Fruit fly (Drosophila melanogaster) whole organism, wandering third instar larva: ENCODE data around the gene CG33299.

ENCODE experiments used
- CrebA ChIP-seq: fragments of 200-800 bp; sonication (Bioruptor generic); optimal IDR thresholded peaks from 2 replicates; lab custom pipeline; 2016; ENCODE audit warnings: missing biosample characterization, mild to moderate bottlenecking, missing genetic modification characterization, borderline replicate concordance
- Hnf4 ChIP-seq: fragments of 200-800 bp; sonication (Bioruptor generic); optimal IDR thresholded peaks from 2 replicates; lab custom pipeline; 2016; ENCODE audit warnings: missing biosample characterization, mild to moderate bottlenecking, missing genetic modification characterization
- Mio ChIP-seq: sonication (Bioruptor generic); optimal IDR thresholded peaks from 2 replicates; lab custom pipeline; 2016; ENCODE audit warnings: missing biosample characterization, missing genetic modification characterization
- Myc ChIP-seq: fragments of >200 bp; optimal IDR thresholded peaks from 2 replicates; lab custom pipeline; 2017
- N ChIP-seq: fragments of >200 bp; optimal IDR thresholded peaks from 2 replicates; lab custom pipeline; 2018; ENCODE audit warnings: missing biosample characterization, missing external identifiers, missing genetic modification characterization
- Vsx2 ChIP-seq: fragments of 200-300, 225-300 bp; sonication (Bioruptor generic); optimal IDR thresholded peaks from 2 replicates; lab custom pipeline; 2018; ENCODE audit warnings: missing biosample characterization, missing genetic modification characterization; ENCODE audit not compliant: partially characterized antibody
- br ChIP-seq: fragments of 200-800 bp; sonication (Bioruptor generic); optimal IDR thresholded peaks from 2 replicates; lab custom pipeline; 2016; ENCODE audit warnings: missing biosample characterization, missing genetic modification characterization
- ey ChIP-seq: fragments of 200-800 bp; sonication (Bioruptor generic); optimal IDR thresholded peaks from 2 replicates; lab custom pipeline; 2016; ENCODE audit warnings: missing biosample characterization, missing genetic modification characterization
- jim ChIP-seq: fragments of 175-275, 200-325 bp; sonication (Bioruptor generic); optimal IDR thresholded peaks from 2 replicates; lab custom pipeline; 2016; ENCODE audit warnings: missing biosample characterization, mild to moderate bottlenecking, missing genetic modification characterization
- lola ChIP-seq: fragments of >200 bp; optimal IDR thresholded peaks from 2 replicates; lab custom pipeline; 2017; ENCODE audit warnings: missing biosample characterization, missing genetic modification characterization
- pan ChIP-seq: fragments of >200 bp; optimal IDR thresholded peaks from 2 replicates; lab custom pipeline; 2017
- usp ChIP-seq: fragments of >200 bp; optimal IDR thresholded peaks from 2 replicates; lab custom pipeline; 2017; ENCODE audit warnings: missing biosample characterization, missing genetic modification characterization

dm6 chr2L:9618871-9619270 is 37.5 kb upstream of the CG33299 start:
- TF ChIP-seq Vsx2 (GFP tag; lab: Kevin White, UChicago) (no peak), jim (GFP tag; lab: Kevin White, UChicago) (no peak), CrebA (GFP tag; lab: Kevin White, UChicago) (no peak), br (GFP tag; lab: Kevin White, UChicago) (peak; percentile 61), ey (GFP tag; lab: Kevin White, UChicago) (no peak), N (GFP tag; lab: Kevin White, UChicago) (no peak), Hnf4 (GFP tag; lab: Kevin White, UChicago) (no peak), usp (GFP tag; lab: Kevin White, UChicago) (no peak), Mio (GFP tag; lab: Kevin White, UChicago) (no peak), Myc (lab: Kevin White, UChicago) (no peak), pan (lab: Kevin White, UChicago) (no peak), lola (no peak)
